Fruit fly (Drosophila melanogaster) Kc167 (cell line): Measurements from ENCODE around the gene Dhps.

Source experiments
- Sin3A ChIP-seq: fragments of >200 bp; optimal IDR thresholded peaks from 2 replicates; lab custom pipeline; 2018; ENCODE audit warnings: missing external identifiers
- h ChIP-seq: fragments of >200 bp; optimal IDR thresholded peaks from 3 replicates; lab custom pipeline; 2018; ENCODE audit warnings: missing external identifiers
- insv ChIP-seq: fragments of >200 bp; optimal IDR thresholded peaks from 3 replicates; lab custom pipeline; 2018; ENCODE audit warnings: missing external identifiers
- psq ChIP-seq: fragments of >200 bp; optimal IDR thresholded peaks from 2 replicates; lab custom pipeline; 2017; ENCODE audit warnings: missing external identifiers
- ttk ChIP-seq: sonication (Bioruptor generic); optimal IDR thresholded peaks from 2 replicates; lab custom pipeline; 2017; ENCODE audit warnings: missing external identifiers

DNA sequence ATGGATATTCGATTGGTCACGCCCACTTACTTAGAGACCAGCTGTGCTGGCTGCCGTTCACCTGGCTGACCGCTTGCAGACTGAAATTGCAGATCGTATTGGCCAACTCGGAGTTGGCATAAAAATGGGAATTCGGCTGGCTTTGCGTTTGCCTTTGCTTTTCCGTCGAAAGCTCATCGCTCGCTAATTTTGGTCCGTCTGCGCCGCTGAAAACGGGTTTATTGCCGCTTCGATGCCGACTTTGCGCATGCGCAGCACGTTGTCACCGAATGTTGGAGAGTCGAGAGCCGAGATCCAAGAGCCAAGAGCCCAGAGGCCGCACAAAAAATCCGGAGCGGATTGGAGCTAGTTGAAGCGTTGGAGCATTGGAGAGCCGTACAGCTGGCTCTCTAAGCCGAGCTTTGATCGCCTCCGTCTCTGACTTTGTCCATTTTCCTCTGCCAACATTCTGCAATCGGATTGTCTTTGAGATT lies 46.2 kb upstream of the Dhps start, which contains the start of gene CG13676:
- TF ChIP-seq insv (lab: Kevin White, UChicago) (no peak), Sin3A (lab: Kevin White, UChicago) (no peak), h (lab: Kevin White, UChicago) (no peak), psq (lab: Kevin White, UChicago) (no peak), ttk (lab: Kevin White, UChicago) (no peak)
